Fruit fly (Drosophila melanogaster) whole organism, wandering third instar larva: Measurements from ENCODE around the gene AP-1-2beta.

Experiments
- Jra ChIP-seq: sonication (Bioruptor generic); optimal IDR thresholded peaks from 2 replicates; lab custom pipeline; 2016; ENCODE audit warnings: missing biosample characterization, missing genetic modification characterization
- br ChIP-seq: fragments of 200-800 bp; sonication (Bioruptor generic); optimal IDR thresholded peaks from 2 replicates; lab custom pipeline; 2016; ENCODE audit warnings: missing biosample characterization, missing genetic modification characterization
- dmrt93B ChIP-seq: fragments of 200-800 bp; sonication (Bioruptor generic); optimal IDR thresholded peaks from 2 replicates; lab custom pipeline; 2018; ENCODE audit warnings: missing biosample characterization, mild to moderate bottlenecking, missing genetic modification characterization
- h ChIP-seq: fragments of 200-800 bp; sonication (Bioruptor generic); optimal IDR thresholded peaks from 3 replicates; lab custom pipeline; 2016; ENCODE audit warnings: missing biosample characterization, mild to moderate bottlenecking, missing genetic modification characterization

DNA sequence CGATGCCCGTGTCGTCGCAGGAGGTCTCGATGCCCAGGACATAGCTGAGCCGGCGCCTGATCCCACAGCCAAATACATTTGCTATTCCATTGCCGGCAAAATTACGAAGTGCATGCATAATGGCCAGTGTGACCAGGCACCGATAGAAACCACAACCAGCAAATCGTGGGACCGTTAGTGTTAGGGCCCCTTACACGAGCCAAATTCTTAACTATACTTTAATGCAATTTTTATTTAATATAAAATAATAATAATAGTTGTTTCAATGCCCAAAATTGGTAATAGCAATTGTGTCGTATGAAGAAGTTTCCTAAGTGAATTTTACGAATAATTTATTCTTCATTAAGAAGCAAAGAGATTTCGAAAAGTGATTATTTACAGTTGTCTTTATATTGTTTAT, 29.2 kb upstream of the AP-1-2beta start, which contains the start of gene Tcs4:
- TF ChIP-seq br (no peak), Jra (GFP tag; lab: Kevin White, UChicago) (no peak), h (no peak), dmrt93B (GFP tag; lab: Kevin White, UChicago) (no peak)
